Worm (Caenorhabditis elegans) whole organism, L2 larva: ENCODE measurements around the gene rpl-28.

Experiments used
- F13H6.1 ChIP-seq: sonication (generic microtip); optimal IDR thresholded peaks from 2 replicates; lab custom pipeline; 2016; ENCODE audit warnings: missing genetic modification characterization, missing compliant biosample characterization
- ZK546.5 ChIP-seq: sonication (generic microtip); optimal IDR thresholded peaks from 2 replicates; lab custom pipeline; 2017; ENCODE audit warnings: missing biosample characterization, missing genetic modification characterization
- ama-1 ChIP-seq: fragments of 150-350 bp; optimal IDR thresholded peaks from 2 replicates; lab custom pipeline; 2018; ENCODE audit warnings: inconsistent platforms
- blmp-1 ChIP-seq: sonication (generic microtip); optimal IDR thresholded peaks from 2 replicates; lab custom pipeline; 2017; ENCODE audit warnings: missing genetic modification characterization, mild to moderate bottlenecking, missing compliant biosample characterization, antibody characterized with exemption, moderate library complexity; ENCODE audit not compliant: insufficient read depth
- ceh-16 ChIP-seq: fragments of 150-350 bp; optimal IDR thresholded peaks from 2 replicates; lab custom pipeline; 2014; ENCODE audit warnings: missing biosample characterization, missing genetic modification characterization
- crh-2 ChIP-seq: sonication (generic microtip); optimal IDR thresholded peaks from 2 replicates; lab custom pipeline; 2017; ENCODE audit warnings: missing biosample characterization, missing genetic modification characterization
- dmd-4 ChIP-seq: sonication (generic microtip); optimal IDR thresholded peaks from 2 replicates; lab custom pipeline; 2017; ENCODE audit warnings: missing biosample characterization, missing genetic modification characterization
- egl-27 ChIP-seq: sonication (generic microtip); optimal IDR thresholded peaks from 3 replicates; lab custom pipeline; 2017; ENCODE audit warnings: missing biosample characterization, missing genetic modification reagents, missing genetic modification characterization
- elt-1 ChIP-seq: fragments of 150-350 bp; optimal IDR thresholded peaks from 2 replicates; lab custom pipeline; 2014; ENCODE audit warnings: missing biosample characterization, missing genetic modification characterization
- elt-3 ChIP-seq: sonication (generic microtip); optimal IDR thresholded peaks from 2 replicates; lab custom pipeline; 2017; ENCODE audit warnings: missing biosample characterization, missing genetic modification characterization
- fos-1 ChIP-seq: fragments of 150-350 bp; optimal IDR thresholded peaks from 2 replicates; lab custom pipeline; 2014; ENCODE audit warnings: missing biosample characterization, missing genetic modification characterization
- gmeb-1 ChIP-seq: fragments of 150-350 bp; optimal IDR thresholded peaks from 2 replicates; lab custom pipeline; 2014; ENCODE audit warnings: missing biosample characterization, missing genetic modification characterization
- lin-13 ChIP-seq: fragments of 150-350 bp; optimal IDR thresholded peaks from 2 replicates; lab custom pipeline; 2014; ENCODE audit warnings: missing biosample characterization, missing genetic modification reagents, missing genetic modification characterization
- lin-39 ChIP-seq: fragments of 150-350 bp; optimal IDR thresholded peaks from 2 replicates; lab custom pipeline; 2014; ENCODE audit warnings: missing biosample characterization, missing genetic modification reagents, missing genetic modification characterization
- lsy-2 ChIP-seq, 2 experiments: fragments of 150-350 bp in 1 of 2; sonication (generic microtip) in 1 of 2; optimal IDR thresholded peaks; 2 replicates each; lab custom pipeline; 2014 to 2017; ENCODE audit warnings: missing biosample characterization in 2 of 2, missing genetic modification characterization in 2 of 2
- mbf-1 ChIP-seq: sonication (generic microtip); optimal IDR thresholded peaks from 2 replicates; lab custom pipeline; 2017; ENCODE audit warnings: missing biosample characterization, missing genetic modification characterization
- mdl-1 ChIP-seq, 2 experiments: fragments of 150-350 bp in 1 of 2; sonication (generic microtip) in 1 of 2; optimal IDR thresholded peaks; 2 replicates each; lab custom pipeline; 2017; ENCODE audit warnings: missing biosample characterization in 2 of 2, missing genetic modification characterization in 2 of 2
- nhr-10 ChIP-seq: sonication (generic microtip); optimal IDR thresholded peaks from 2 replicates; lab custom pipeline; 2017; ENCODE audit warnings: missing biosample characterization, missing genetic modification characterization
- nhr-11 ChIP-seq: fragments of 150-350 bp; optimal IDR thresholded peaks from 2 replicates; lab custom pipeline; 2014; ENCODE audit warnings: missing biosample characterization, missing genetic modification characterization
- nhr-12 ChIP-seq: fragments of 150-350 bp; optimal IDR thresholded peaks from 2 replicates; lab custom pipeline; 2014; ENCODE audit warnings: missing biosample characterization, missing genetic modification characterization
- nhr-129 ChIP-seq: fragments of 150-350 bp; optimal IDR thresholded peaks from 2 replicates; lab custom pipeline; 2014; ENCODE audit warnings: missing biosample characterization, missing genetic modification characterization
- nhr-21 ChIP-seq: fragments of 150-350 bp; optimal IDR thresholded peaks from 2 replicates; lab custom pipeline; 2014; ENCODE audit warnings: missing biosample characterization, missing genetic modification characterization
- nhr-237 ChIP-seq: fragments of 150-350 bp; optimal IDR thresholded peaks from 2 replicates; lab custom pipeline; 2014; ENCODE audit warnings: missing biosample characterization, missing genetic modification characterization
- nhr-77 ChIP-seq: fragments of 150-350 bp; optimal IDR thresholded peaks from 2 replicates; lab custom pipeline; 2014; ENCODE audit warnings: missing biosample characterization, missing genetic modification characterization
- peb-1 ChIP-seq: fragments of 150-350 bp; optimal IDR thresholded peaks from 2 replicates; lab custom pipeline; 2014; ENCODE audit warnings: missing biosample characterization, missing genetic modification characterization
- skn-1 ChIP-seq: sonication (generic microtip); optimal IDR thresholded peaks from 2 replicates; lab custom pipeline; 2017; ENCODE audit warnings: missing biosample characterization, missing genetic modification characterization
- sma-3 ChIP-seq: sonication (generic microtip); optimal IDR thresholded peaks from 2 replicates; lab custom pipeline; 2016; ENCODE audit warnings: missing genetic modification reagents, missing genetic modification characterization, missing compliant biosample characterization
- sma-9 ChIP-seq, 2 experiments: fragments of 150-350 bp in 1 of 2; sonication (generic microtip) in 1 of 2; optimal IDR thresholded peaks; 2 replicates each; lab custom pipeline; 2014 to 2016; ENCODE audit warnings: missing genetic modification characterization in 2 of 2, mild to moderate bottlenecking in 1 of 2, missing biosample characterization in 1 of 2, missing compliant biosample characterization in 1 of 2, missing genetic modification reagents in 1 of 2, moderate library complexity in 1 of 2
- unc-39 ChIP-seq: fragments of 150-350 bp; optimal IDR thresholded peaks from 2 replicates; lab custom pipeline; 2014; ENCODE audit warnings: missing biosample characterization, missing genetic modification characterization
- unc-55 ChIP-seq: fragments of 150-350 bp; sonication (generic microtip); optimal IDR thresholded peaks from 3 replicates; lab custom pipeline; 2014; ENCODE audit warnings: missing biosample characterization, missing genetic modification reagents, missing genetic modification characterization
- unc-62 ChIP-seq: fragments of 150-350 bp; optimal IDR thresholded peaks from 2 replicates; lab custom pipeline; 2014; ENCODE audit warnings: missing biosample characterization, missing genetic modification reagents, missing genetic modification characterization
- zag-1 ChIP-seq: fragments of 150-350 bp; optimal IDR thresholded peaks from 2 replicates; lab custom pipeline; 2014; ENCODE audit warnings: missing biosample characterization, missing genetic modification characterization
- ztf-11 ChIP-seq: sonication (generic microtip); optimal IDR thresholded peaks from 2 replicates; lab custom pipeline; 2017; ENCODE audit warnings: missing biosample characterization, missing genetic modification characterization
- ztf-4 ChIP-seq: fragments of 150-350 bp; optimal IDR thresholded peaks from 2 replicates; lab custom pipeline; 2014; ENCODE audit warnings: missing biosample characterization, missing genetic modification characterization

The rpl-28 gene

ce11 chrV:12732734-12733133 is 4.8 kb upstream of the rpl-28 start:
- TF ChIP-seq ztf-4 (tag; lab: Kevin White, UChicago) (no peak), lin-13 (GFP tag; lab: Kevin White, UChicago) (no peak), mbf-1 (tag; lab: Kevin White, UChicago) (no peak), elt-1 (tag; lab: Kevin White, UChicago) (no peak), nhr-10 (no peak), nhr-237 (tag; lab: Kevin White, UChicago) (no peak), fos-1 (tag; lab: Kevin White, UChicago) (peak; percentile 62), crh-2 (tag; lab: Kevin White, UChicago) (peak; percentile 18), skn-1 (tag; lab: Kevin White, UChicago) (no peak), sma-9 (GFP tag; optimal IDR thresholded peaks at IDR 0.05; lab: Kevin White, UChicago) (peak; percentile 46), sma-9 (tag; optimal IDR thresholded peaks at IDR 0.05; lab: Kevin White, UChicago) (no peak)

ce11 chrV:12729220-12729619 is 1.3 kb upstream of the rpl-28 start, which contains the start of gene R11D1.10:
TSS of gene R11D1.10 (plus strand) at chrV:12729520.
- no peak for TF ChIP-seq blmp-1
- no peak for TF ChIP-seq unc-55 (GFP tag; lab: Kevin White, UChicago)
- TF ChIP-seq elt-3 (tag; lab: Kevin White, UChicago), result no peak
- no peak for TF ChIP-seq nhr-237 (tag; lab: Kevin White, UChicago)
- TF ChIP-seq dmd-4, result no peak
- no peak for TF ChIP-seq zag-1 (tag; lab: Kevin White, UChicago)
- no peak for TF ChIP-seq nhr-12 (tag; lab: Kevin White, UChicago)
- no peak for TF ChIP-seq unc-39 (tag; lab: Kevin White, UChicago)

ce11 chrV:12727104-12727637 is 741 bp downstream of the rpl-28 start, which contains the start of gene R11D1.13:
TSS of gene R11D1.13 (plus strand) at chrV:12727154.
- TF ChIP-seq peb-1 (no peak), ceh-16 (tag; lab: Kevin White, UChicago) (no peak), nhr-10 (no peak), blmp-1 (no peak), ztf-4 (tag; lab: Kevin White, UChicago) (no peak), nhr-77 (tag; lab: Kevin White, UChicago) (no peak), mdl-1 (tag; optimal IDR thresholded peaks at IDR 0.05; lab: Kevin White, UChicago) (no peak), fos-1 (tag; lab: Kevin White, UChicago) (no peak), sma-3 (no peak), nhr-11 (tag; lab: Kevin White, UChicago) (no peak), ZK546.5 (no peak), elt-1 (tag; lab: Kevin White, UChicago) (no peak), elt-3 (tag; lab: Kevin White, UChicago) (no peak)

ce11 chrV:12725893-12726292 is 2.0 kb downstream of the rpl-28 start, which contains the start of gene R11D1.12:
TSS of gene R11D1.12 (minus strand) at chrV:12725993.
- no peak for TF ChIP-seq ztf-11
- no peak for TF ChIP-seq gmeb-1 (tag; lab: Kevin White, UChicago)
- no peak for TF ChIP-seq unc-39 (tag; lab: Kevin White, UChicago)
- no peak for TF ChIP-seq ama-1 (lab: Kevin White, UChicago)
- TF ChIP-seq unc-62 (GFP tag; lab: Kevin White, UChicago), result no peak
- no peak for TF ChIP-seq nhr-129 (tag; lab: Kevin White, UChicago)
- TF ChIP-seq lin-39 (tag; lab: Kevin White, UChicago), result no peak
- TF ChIP-seq nhr-21 (tag; lab: Kevin White, UChicago), result no peak
- no peak for TF ChIP-seq blmp-1
- TF ChIP-seq egl-27 (tag; lab: Kevin White, UChicago), result no peak
- no peak for TF ChIP-seq elt-1 (tag; lab: Kevin White, UChicago)

- TF ChIP-seq elt-3 (tag; lab: Kevin White, UChicago), result no peak
- TF ChIP-seq F13H6.1 (tag; lab: Kevin White, UChicago), result no peak
- no peak for TF ChIP-seq lsy-2 (tag; optimal IDR thresholded peaks at IDR 0.05; lab: Kevin White, UChicago)
- TF ChIP-seq dmd-4, result no peak
- TF ChIP-seq crh-2 (tag; lab: Kevin White, UChicago), result no peak
- no peak for TF ChIP-seq nhr-129 (tag; lab: Kevin White, UChicago)
- no peak for TF ChIP-seq gmeb-1 (tag; lab: Kevin White, UChicago)
- TF ChIP-seq skn-1 (tag; lab: Kevin White, UChicago), result no peak
Measured at ce11 chrV:12719713-12720112, 8.2 kb downstream of the rpl-28 start, which contains the start of gene R11D1.7. TSS of gene R11D1.7 (plus strand) at chrV:12720013.
